Worm (Caenorhabditis elegans) whole organism, L4 larva: ENCODE measurements around the gene acs-4.

Experiments used
- ama-1 ChIP-seq: fragments of 150-350 bp; optimal IDR thresholded peaks from 2 replicates; lab custom pipeline; 2014; ENCODE audit warnings: inconsistent platforms, mixed read lengths
- daf-16 ChIP-seq, 3 experiments: sonication (generic microtip); optimal IDR thresholded peaks; 2 replicates each; lab custom pipeline; 2016 to 2017; ENCODE audit warnings: missing genetic modification characterization in 3 of 3, missing genetic modification reagents in 3 of 3, mild to moderate bottlenecking in 2 of 3, missing compliant biosample characterization in 2 of 3, missing biosample characterization in 1 of 3, moderate library complexity in 1 of 3
- egl-27 ChIP-seq: sonication (generic microtip); optimal IDR thresholded peaks from 3 replicates; lab custom pipeline; 2017; ENCODE audit warnings: missing biosample characterization, missing genetic modification reagents, missing genetic modification characterization
- lir-3 ChIP-seq: sonication (generic microtip); optimal IDR thresholded peaks from 2 replicates; lab custom pipeline; 2016; ENCODE audit warnings: mild to moderate bottlenecking, missing genetic modification characterization, missing compliant biosample characterization
- snpc-4 ChIP-seq: fragments of 150-350 bp; optimal IDR thresholded peaks from 2 replicates; lab custom pipeline; 2014; ENCODE audit warnings: missing biosample characterization, missing genetic modification characterization

DNA sequence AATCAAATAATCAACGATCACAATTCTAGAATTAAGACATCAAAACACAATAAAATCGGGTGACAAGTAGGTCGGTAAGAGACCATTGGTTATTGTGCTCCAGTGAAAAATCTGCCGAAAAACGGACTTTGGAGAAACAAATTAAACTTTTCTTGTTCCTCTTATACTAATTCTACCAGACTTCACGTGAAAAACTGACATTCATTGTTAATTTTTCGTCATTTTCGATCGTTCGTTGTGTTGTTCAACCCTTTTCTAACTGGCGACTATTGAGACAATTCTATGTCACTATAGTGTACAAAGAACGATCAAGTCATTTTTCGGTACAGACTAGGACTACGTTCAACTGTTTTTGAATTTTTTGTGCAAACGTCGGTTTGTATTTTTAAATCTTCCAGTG is 47.2 kb upstream of the acs-4 start:
- TF ChIP-seq daf-16 (GFP tag; optimal IDR thresholded peaks at IDR 0.05; lab: Kevin White, UChicago) = no peak
- peak; percentile 61 for TF ChIP-seq daf-16 (tag; optimal IDR thresholded peaks at IDR 0.05; lab: Kevin White, UChicago)
- TF ChIP-seq snpc-4 (tag; lab: Kevin White, UChicago) = no peak
- TF ChIP-seq lir-3 (tag; lab: Kevin White, UChicago) = no peak
- no peak for TF ChIP-seq egl-27 (tag; lab: Kevin White, UChicago)
- peak; percentile 59 for TF ChIP-seq ama-1 (lab: Kevin White, UChicago)
